Fruit fly (Drosophila melanogaster) whole organism, embryonic: ENCODE results near the gene CG42820.

Source experiments
- Abd-B ChIP-seq: fragments of 200-800 bp; sonication (Bioruptor generic); optimal IDR thresholded peaks from 2 replicates; lab custom pipeline; 2018; ENCODE audit warnings: missing biosample characterization, mild to moderate bottlenecking, missing genetic modification characterization, moderate library complexity
- Antp ChIP-seq: fragments of 200-800 bp; sonication (Bioruptor generic); optimal IDR thresholded peaks from 3 replicates; lab custom pipeline; 2016; ENCODE audit warnings: missing biosample characterization, missing genetic modification characterization
- Atf-2 ChIP-seq: fragments of 200-800 bp; sonication (Bioruptor generic); optimal IDR thresholded peaks from 2 replicates; lab custom pipeline; 2016; ENCODE audit warnings: missing biosample characterization, missing genetic modification characterization
- B-H2 ChIP-seq: fragments of 200-800 bp; sonication (Bioruptor generic); optimal IDR thresholded peaks from 2 replicates; lab custom pipeline; 2018; ENCODE audit warnings: missing biosample characterization, mild to moderate bottlenecking, missing genetic modification characterization
- CG10274 ChIP-seq: fragments of 200-800 bp; sonication (Bioruptor generic); optimal IDR thresholded peaks from 3 replicates; lab custom pipeline; 2017; ENCODE audit warnings: missing biosample characterization, mild to moderate bottlenecking, missing genetic modification characterization
- CG10366 ChIP-seq: fragments of 200-800 bp; sonication (Bioruptor generic); IDR thresholded peaks from 2 replicates; pipeline ENCODE4 v1.3.6; 2022; ENCODE audit warnings: missing biosample characterization, missing genetic modification characterization
- CG10565 ChIP-seq: fragments of 200-800 bp; sonication (Bioruptor generic); optimal IDR thresholded peaks from 3 replicates; lab custom pipeline; 2016; ENCODE audit warnings: missing biosample characterization, mild to moderate bottlenecking, missing genetic modification characterization
- CG10959 ChIP-seq: fragments of 200-800 bp; sonication (Bioruptor generic); IDR thresholded peaks from 2 replicates; pipeline ENCODE4 v1.3.6; 2022; ENCODE audit warnings: missing biosample characterization, missing genetic modification characterization
- CG10979 ChIP-seq: fragments of 200-800 bp; sonication (Bioruptor generic); optimal IDR thresholded peaks from 2 replicates; lab custom pipeline; 2018; ENCODE audit warnings: missing biosample characterization, mild to moderate bottlenecking, missing genetic modification characterization, moderate library complexity
- CG14667 ChIP-seq: fragments of 200-800 bp; sonication (Bioruptor generic); IDR thresholded peaks from 2 replicates; pipeline ENCODE4 v1.3.6; 2022; ENCODE audit warnings: missing biosample characterization, missing genetic modification characterization
- CG2712 ChIP-seq: fragments of 200-800 bp; optimal IDR thresholded peaks from 3 replicates; lab custom pipeline; 2019; ENCODE audit warnings: missing biosample characterization, mild to moderate bottlenecking, missing genetic modification characterization, moderate library complexity
- CG32767 ChIP-seq: fragments of 200-800 bp; sonication (Bioruptor generic); IDR thresholded peaks from 2 replicates; pipeline ENCODE4 v1.3.6; 2022; ENCODE audit warnings: missing biosample characterization, missing genetic modification characterization
- CG3281 ChIP-seq: fragments of 200-800 bp; sonication (Bioruptor generic); optimal IDR thresholded peaks from 3 replicates; lab custom pipeline; 2017; ENCODE audit warnings: missing biosample characterization, mild to moderate bottlenecking, missing genetic modification characterization
- CG3838 ChIP-seq: fragments of 200-800 bp; sonication (Bioruptor generic); optimal IDR thresholded peaks from 3 replicates; lab custom pipeline; 2016; ENCODE audit warnings: missing biosample characterization, missing genetic modification characterization
- CG42726 ChIP-seq: fragments of 200-800 bp; sonication (Bioruptor generic); IDR thresholded peaks from 2 replicates; pipeline ENCODE4 v1.3.6; 2022; ENCODE audit warnings: missing biosample characterization, missing genetic modification characterization; ENCODE audit not compliant: partially characterized antibody
- CG43689 ChIP-seq: fragments of 200-800 bp; sonication (Bioruptor generic); IDR thresholded peaks from 2 replicates; pipeline ENCODE4 v1.3.6; 2022; ENCODE audit warnings: missing biosample characterization, missing genetic modification characterization
- CG6654 ChIP-seq: fragments of 200-800 bp; sonication (Bioruptor generic); optimal IDR thresholded peaks from 2 replicates; lab custom pipeline; 2017; ENCODE audit warnings: missing biosample characterization, mild to moderate bottlenecking, missing genetic modification characterization
- CG7963 ChIP-seq: fragments of 200-800 bp; sonication (Bioruptor generic); IDR thresholded peaks from 3 replicates; pipeline ENCODE4 v1.3.6; 2022; ENCODE audit warnings: missing biosample characterization, missing genetic modification characterization; ENCODE audit not compliant: partially characterized antibody
- Chrac-16 ChIP-seq: fragments of 200-800 bp; sonication (Bioruptor generic); optimal IDR thresholded peaks from 3 replicates; lab custom pipeline; 2016; ENCODE audit warnings: missing biosample characterization, missing genetic modification characterization
- CkIIα-i1 ChIP-seq: fragments of 200-800 bp; sonication (Bioruptor generic); IDR thresholded peaks from 2 replicates; pipeline ENCODE4 v1.3.6; 2022; ENCODE audit warnings: missing biosample characterization, missing genetic modification characterization
- Dll ChIP-seq: fragments of 200-800 bp; sonication (Bioruptor generic); IDR thresholded peaks from 4 replicates; pipeline ENCODE4 v1.3.6; 2022; ENCODE audit warnings: missing biosample characterization, missing genetic modification characterization; ENCODE audit not compliant: partially characterized antibody
- Dp ChIP-seq: fragments of 200-800 bp; sonication (Bioruptor generic); optimal IDR thresholded peaks from 2 replicates; lab custom pipeline; 2018; ENCODE audit warnings: missing biosample characterization, mild to moderate bottlenecking, missing genetic modification characterization, moderate library complexity
- Ets65A ChIP-seq: fragments of 200-800 bp; sonication (Bioruptor generic); peaks from one replicate; lab custom pipeline; 2016; ENCODE audit warnings: missing biosample characterization, missing genetic modification characterization
- Hmr ChIP-seq: fragments of 200-800 bp; sonication (Bioruptor generic); optimal IDR thresholded peaks from 3 replicates; lab custom pipeline; 2017; ENCODE audit warnings: mild to moderate bottlenecking, missing biosample characterization, missing genetic modification reagents, missing genetic modification characterization
- Hsf ChIP-seq: fragments of 200-800 bp; sonication (Bioruptor generic); optimal IDR thresholded peaks from 3 replicates; lab custom pipeline; 2016; ENCODE audit warnings: missing biosample characterization, missing genetic modification characterization
- Kr ChIP-seq: fragments of 200-800 bp; sonication (Bioruptor generic); optimal IDR thresholded peaks from 2 replicates; lab custom pipeline; 2017; ENCODE audit warnings: missing biosample characterization, mild to moderate bottlenecking, missing genetic modification characterization
- Mad ChIP-seq: fragments of 200-800 bp; sonication (Bioruptor generic); optimal IDR thresholded peaks from 2 replicates; lab custom pipeline; 2016; ENCODE audit warnings: missing biosample characterization, missing genetic modification characterization
- Max ChIP-seq: fragments of 200-800 bp; sonication (Bioruptor generic); optimal IDR thresholded peaks from 2 replicates; lab custom pipeline; 2016; ENCODE audit warnings: missing biosample characterization, mild to moderate bottlenecking, missing genetic modification characterization
- Myb ChIP-seq: fragments of 200-800 bp; sonication (Bioruptor generic); optimal IDR thresholded peaks from 2 replicates; lab custom pipeline; 2016; ENCODE audit warnings: missing biosample characterization, missing genetic modification characterization
- Ravus ChIP-seq: fragments of 200-800 bp; sonication (Bioruptor generic); IDR thresholded peaks from 2 replicates; pipeline ENCODE4 v1.3.6; 2022; ENCODE audit warnings: missing biosample characterization, missing genetic modification characterization
- Ssrp ChIP-seq: fragments of 200-800 bp; sonication (Bioruptor generic); optimal IDR thresholded peaks from 2 replicates; lab custom pipeline; 2018; ENCODE audit warnings: missing biosample characterization, mild to moderate bottlenecking, missing genetic modification characterization, moderate library complexity
- Xrp1 ChIP-seq: fragments of 200-800 bp; sonication (Bioruptor generic); IDR thresholded peaks from 2 replicates; pipeline ENCODE4 v1.3.6; 2022; ENCODE audit warnings: missing biosample characterization, missing genetic modification characterization
- YL-1 ChIP-seq: fragments of 200-800 bp; sonication (Bioruptor generic); optimal IDR thresholded peaks from 3 replicates; lab custom pipeline; 2017; ENCODE audit warnings: missing biosample characterization, mild to moderate bottlenecking, missing genetic modification characterization
- ac ChIP-seq: fragments of 200-800 bp; sonication (Bioruptor generic); optimal IDR thresholded peaks from 3 replicates; lab custom pipeline; 2017; ENCODE audit warnings: missing biosample characterization, mild to moderate bottlenecking, missing genetic modification characterization
- bbx ChIP-seq: fragments of 200-800 bp; sonication (Bioruptor generic); IDR thresholded peaks from 2 replicates; pipeline ENCODE4 v1.3.6; 2022; ENCODE audit warnings: missing biosample characterization, missing genetic modification characterization; ENCODE audit not compliant: partially characterized antibody
- cad ChIP-seq: fragments of >200 bp; optimal IDR thresholded peaks from 2 replicates; lab custom pipeline; 2017; ENCODE audit warnings: missing biosample characterization, missing genetic modification characterization
- crp ChIP-seq, 2 experiments: fragments of 200-800 bp; sonication (Bioruptor generic); optimal IDR thresholded peaks; 2 replicates in 1 of 2; 3 replicates in 1 of 2; lab custom pipeline; 2017; ENCODE audit warnings: missing biosample characterization in 2 of 2, missing genetic modification characterization in 2 of 2, mild to moderate bottlenecking in 1 of 2, moderate library complexity in 1 of 2
- cwo ChIP-seq: fragments of 200-800 bp; sonication (Bioruptor generic); optimal IDR thresholded peaks from 3 replicates; lab custom pipeline; 2017; ENCODE audit warnings: missing biosample characterization, missing genetic modification characterization, mild to moderate bottlenecking, moderate library complexity, missing genetic modification reagents
- gfzf ChIP-seq: fragments of 200-800 bp; sonication (Bioruptor generic); optimal IDR thresholded peaks from 2 replicates; lab custom pipeline; 2016; ENCODE audit warnings: missing biosample characterization, mild to moderate bottlenecking, missing genetic modification characterization, moderate library complexity
- ind ChIP-seq: fragments of 200-800 bp; sonication (Bioruptor generic); optimal IDR thresholded peaks from 3 replicates; lab custom pipeline; 2016; ENCODE audit warnings: missing biosample characterization, missing genetic modification characterization
- repo ChIP-seq: fragments of 200-800 bp; sonication (Bioruptor generic); optimal IDR thresholded peaks from 2 replicates; lab custom pipeline; 2016; ENCODE audit warnings: missing biosample characterization, missing genetic modification characterization
- slbo ChIP-seq: fragments of 200-800 bp; sonication (Bioruptor generic); IDR thresholded peaks from 2 replicates; pipeline ENCODE4 v1.3.6; 2022; ENCODE audit warnings: missing biosample characterization, missing genetic modification characterization
- sna ChIP-seq: fragments of 200-800 bp; sonication (Bioruptor generic); IDR thresholded peaks from 2 replicates; pipeline ENCODE4 v1.3.6; 2022; ENCODE audit warnings: missing biosample characterization, missing genetic modification characterization; ENCODE audit not compliant: partially characterized antibody
- stc ChIP-seq: fragments of 200-800 bp; sonication (Bioruptor generic); IDR thresholded peaks from 2 replicates; pipeline ENCODE4 v1.3.6; 2022; ENCODE audit warnings: missing biosample characterization, missing genetic modification characterization
- tin ChIP-seq: fragments of 200-800 bp; sonication (Bioruptor generic); optimal IDR thresholded peaks from 3 replicates; lab custom pipeline; 2016; ENCODE audit warnings: missing biosample characterization, missing genetic modification characterization
- tll ChIP-seq, 2 experiments: fragments of 200-800 bp in 1 of 2; fragments of >200 bp in 1 of 2; sonication (Bioruptor generic) in 1 of 2; optimal IDR thresholded peaks; 2 replicates each; lab custom pipeline; 2017 to 2019; ENCODE audit warnings: missing biosample characterization in 2 of 2, missing genetic modification characterization in 2 of 2, mild to moderate bottlenecking in 1 of 2, moderate library complexity in 1 of 2
- trem ChIP-seq: fragments of 200-800 bp; optimal IDR thresholded peaks from 3 replicates; lab custom pipeline; 2019; ENCODE audit warnings: missing biosample characterization, mild to moderate bottlenecking, missing genetic modification characterization, moderate library complexity
- yki ChIP-seq: fragments of >200 bp; optimal IDR thresholded peaks from 3 replicates; lab custom pipeline; 2018

CG42820 gene

DNA sequence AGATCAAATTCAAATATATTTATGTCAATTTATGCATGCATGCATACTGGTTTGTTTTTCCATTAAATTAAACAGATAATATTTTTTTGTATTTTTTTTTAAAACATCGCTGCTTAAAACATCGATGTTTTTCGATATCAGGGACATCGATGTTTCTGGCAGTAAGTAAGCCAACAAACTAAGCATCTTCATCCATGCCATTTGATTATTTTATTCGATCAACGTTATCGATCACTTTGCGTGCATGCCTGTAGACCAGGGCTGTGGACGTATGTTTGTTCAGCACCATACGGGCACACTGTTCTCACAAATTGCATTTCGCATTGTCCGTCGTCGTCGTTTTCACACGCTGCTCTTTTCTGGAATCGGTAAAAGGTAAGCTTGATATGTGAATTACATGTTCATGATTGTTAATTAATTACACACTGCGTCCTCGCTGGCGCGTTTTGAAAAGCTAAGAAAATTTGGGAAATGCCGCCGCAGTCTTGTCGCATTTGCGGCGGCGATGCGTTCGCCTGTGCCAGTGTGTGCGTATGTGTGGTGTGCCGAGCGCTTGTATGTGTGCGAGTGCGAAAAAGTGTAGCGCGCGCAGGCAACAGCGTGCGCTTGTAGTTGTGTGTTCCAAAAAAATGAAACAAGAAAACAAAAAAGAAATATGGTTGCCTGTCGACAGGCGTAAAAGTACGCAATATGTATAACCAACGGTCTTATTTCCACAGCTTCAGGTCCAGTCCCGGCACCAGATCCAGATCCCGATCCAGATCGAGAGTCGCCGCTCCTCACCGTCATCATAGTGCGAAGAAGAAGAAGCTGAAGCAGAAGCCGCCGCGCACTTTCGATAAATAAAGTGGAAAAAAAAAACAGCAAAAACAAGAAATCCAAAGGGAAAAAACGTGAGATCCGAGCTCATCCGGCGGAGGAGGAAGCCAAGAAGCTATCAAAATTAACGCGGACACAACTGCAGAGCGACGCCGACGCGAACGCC, 11.4 kb upstream of the CG42820 start, which contains the start of gene emb (continued):
- TF ChIP-seq Ssrp (tag; lab: Kevin White, UChicago) = peak; percentile 33
- TF ChIP-seq trem (tag; lab: Kevin White, UChicago) = peak; percentile 68
- TF ChIP-seq YL-1 (GFP tag; lab: Kevin White, UChicago) = peak; percentile 85
- peak; percentile 93 for TF ChIP-seq sna (GFP tag; lab: Robert Waterston, UW)
- peak; percentile 59 for TF ChIP-seq Antp (GFP tag; lab: Kevin White, UChicago)
- no peak for TF ChIP-seq CG6654 (GFP tag; lab: Kevin White, UChicago)
- no peak for TF ChIP-seq CG10959 (GFP tag; lab: Robert Waterston, UW)
- peak; percentile 65 for TF ChIP-seq Mad
- TF ChIP-seq tll (GFP tag; optimal IDR thresholded peaks at IDR 0.05; lab: Kevin White, UChicago) = peak in 1 of 2 experiments; percentile 1
- TF ChIP-seq Ets65A (GFP tag; lab: Kevin White, UChicago) = peak; percentile 94
- TF ChIP-seq cwo (GFP tag; lab: Kevin White, UChicago) = no peak
- TF ChIP-seq CG10979 (tag; lab: Kevin White, UChicago) = peak; percentile 11
- no peak for TF ChIP-seq Kr (GFP tag; lab: Kevin White, UChicago)
- peak; percentile 31; the same call in 1 of the 2 replicates for TF ChIP-seq CG10366 (GFP tag; lab: Robert Waterston, UW)
- peak; percentile 34 for TF ChIP-seq tin (GFP tag; lab: Kevin White, UChicago)
- TF ChIP-seq CG3838 (GFP tag; lab: Kevin White, UChicago) = peak; percentile 11
- TF ChIP-seq stc (GFP tag; lab: Robert Waterston, UW) = no peak
- no peak for TF ChIP-seq CG32767 (GFP tag; lab: Robert Waterston, UW)
- TF ChIP-seq Hsf (GFP tag; lab: Kevin White, UChicago) = peak; percentile 40
- TF ChIP-seq yki = no peak
- no peak for TF ChIP-seq cad (GFP tag; lab: Kevin White, UChicago)
- peak; percentile 68 for TF ChIP-seq CG2712
- TF ChIP-seq ind (GFP tag; lab: Kevin White, UChicago) = peak; percentile 37
- TF ChIP-seq CG14667 = no peak
- TF ChIP-seq ac = no peak
- peak; percentile 18 for TF ChIP-seq Atf-2 (GFP tag; lab: Kevin White, UChicago)
- peak; percentile 64 for TF ChIP-seq B-H2
- peak in 1 of 2 experiments; percentile 21 for TF ChIP-seq crp (GFP tag; optimal IDR thresholded peaks at IDR 0.05; lab: Kevin White, UChicago)
- TF ChIP-seq CG10274 = no peak
- TF ChIP-seq slbo = peak; percentile 55
- peak; percentile 88 for TF ChIP-seq CG42726 (GFP tag; lab: Robert Waterston, UW)
- peak; percentile 19 for TF ChIP-seq repo
- no peak for TF ChIP-seq Abd-B (GFP tag; lab: Kevin White, UChicago)
- peak; percentile 96 for TF ChIP-seq bbx
- peak; percentile 94 for TF ChIP-seq Dll (GFP tag; lab: Robert Waterston, UW)
- peak; percentile 56 for TF ChIP-seq Chrac-16 (GFP tag; lab: Kevin White, UChicago)
- peak; percentile 37; the same call in 1 of the 2 replicates for TF ChIP-seq Xrp1 (GFP tag; lab: Robert Waterston, UW)
- TF ChIP-seq Hmr (GFP tag; lab: Kevin White, UChicago) = peak; percentile 80
- peak; percentile 65 for TF ChIP-seq Dp (GFP tag; lab: Kevin White, UChicago)
- TF ChIP-seq CG7963 = peak; percentile 99
- TF ChIP-seq Ravus = no peak
- TF ChIP-seq CG10565 (GFP tag; lab: Kevin White, UChicago) = no peak
- peak; percentile 69 for TF ChIP-seq gfzf
- peak; percentile 59 for TF ChIP-seq Myb (GFP tag; lab: Kevin White, UChicago)
- no peak for TF ChIP-seq CkIIα-i1
- peak; percentile 73 for TF ChIP-seq CG3281 (GFP tag; lab: Kevin White, UChicago)
- peak; percentile 49 for TF ChIP-seq Max (GFP tag; lab: Kevin White, UChicago)
- TF ChIP-seq CG43689 = no peak
